Worm (Caenorhabditis elegans): Measurements from ENCODE around the gene sodh-2.

sodh-2 gene

DNA sequence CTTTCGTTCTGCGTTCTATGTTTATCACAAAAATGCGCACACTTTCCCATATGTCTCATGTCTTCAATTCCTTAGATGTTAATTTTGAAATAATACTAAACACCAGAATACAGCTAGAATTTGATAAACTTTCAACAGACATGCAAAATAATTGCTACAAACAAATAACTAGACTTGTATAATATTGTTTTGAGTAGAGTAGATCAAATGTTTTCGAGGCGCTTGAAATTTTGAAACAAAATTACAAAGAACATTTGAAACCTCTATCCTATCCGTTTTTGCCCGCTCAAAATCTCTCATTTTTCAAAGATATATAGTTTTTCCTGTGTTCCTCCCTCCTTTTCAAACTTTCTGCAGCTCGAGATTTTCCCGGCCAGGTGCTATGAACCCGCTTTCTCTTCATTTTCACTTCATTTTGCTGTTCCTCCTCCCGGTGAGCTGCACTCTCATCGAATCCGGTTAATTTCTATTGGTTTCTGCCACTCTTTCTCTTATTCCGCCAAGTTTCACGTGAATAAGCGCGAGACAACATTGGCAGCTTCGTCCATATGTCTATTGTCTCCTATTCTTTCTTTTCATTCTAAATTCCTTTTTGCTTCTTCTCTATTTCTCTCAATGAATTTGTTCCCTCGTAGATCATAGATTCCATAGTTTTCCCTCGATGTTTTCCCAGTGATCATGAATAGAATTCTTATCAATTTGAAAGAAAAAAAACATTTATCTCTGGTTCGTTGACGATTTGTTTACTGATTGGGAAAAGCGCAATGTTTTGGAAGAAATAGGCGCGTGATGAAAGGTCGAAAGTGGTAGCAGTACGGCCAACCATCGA is 30.9 kb upstream of the sodh-2 start (continued):
- peak; percentile 4 for TF ChIP-seq pqm-1 (tag; optimal IDR thresholded peaks at IDR 0.05)
- TF ChIP-seq lin-39 (tag; optimal IDR thresholded peaks at IDR 0.05) = no peak
- no peak for TF ChIP-seq skn-1 (tag; optimal IDR thresholded peaks at IDR 0.05)

DNA sequence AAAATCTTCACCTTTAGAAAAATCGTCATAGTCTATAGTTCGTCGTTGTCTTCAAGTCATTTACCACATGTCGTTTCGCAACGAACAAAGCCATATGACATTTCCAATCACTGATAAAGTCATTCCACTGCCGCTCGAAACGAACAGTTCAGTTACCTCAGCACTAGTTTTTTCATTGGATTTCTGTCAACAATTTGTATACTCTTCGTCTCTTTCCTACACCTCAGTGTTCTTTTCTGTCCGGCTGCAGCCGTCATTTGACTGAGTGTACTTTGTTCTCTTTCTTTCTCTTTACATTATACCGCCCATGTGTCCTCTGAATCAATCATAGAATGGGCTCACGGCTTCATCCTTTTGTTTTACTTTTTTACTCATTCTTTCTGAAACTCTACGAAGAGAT is 30.2 kb upstream of the sodh-2 start:
- TF ChIP-seq jun-1 (tag; optimal IDR thresholded peaks at IDR 0.05) (peak; percentile 16), ceh-28 (tag; optimal IDR thresholded peaks at IDR 0.05) (peak; percentile 2), nfya-1 (tag; optimal IDR thresholded peaks at IDR 0.05; ENCODE audit: insufficient read depth) (peak; percentile 40), nhr-76 (tag; optimal IDR thresholded peaks at IDR 0.05) (no peak), snpc-4 (tag; optimal IDR thresholded peaks at IDR 0.05) (peak; percentile 75), pha-4 (tag; optimal IDR thresholded peaks at IDR 0.05) (peak; percentile 88), fkh-10 (GFP tag; optimal IDR thresholded peaks at IDR 0.05) (no peak), lin-39 (tag; optimal IDR thresholded peaks at IDR 0.05) (peak; percentile 59), mdl-1 (tag; optimal IDR thresholded peaks at IDR 0.05) (no peak), hmg-11 (tag; optimal IDR thresholded peaks at IDR 0.05) (peak; percentile 8), ZK546.5 (tag; optimal IDR thresholded peaks at IDR 0.05) (no peak), R02D3.7 (tag; optimal IDR thresholded peaks at IDR 0.05) (no peak), pqm-1 (tag; optimal IDR thresholded peaks at IDR 0.05) (peak; percentile 34), elt-2 (tag; optimal IDR thresholded peaks at IDR 0.05) (peak; percentile 84), ama-1 (optimal IDR thresholded peaks at IDR 0.05) (peak; percentile 75)

- TF ChIP-seq nhr-25 (tag; optimal IDR thresholded peaks at IDR 0.05) (no peak), mdl-1 (tag; optimal IDR thresholded peaks at IDR 0.05) (no peak), nhr-77 (tag; optimal IDR thresholded peaks at IDR 0.05) (no peak), nhr-237 (tag; optimal IDR thresholded peaks at IDR 0.05) (no peak), R02D3.7 (tag; optimal IDR thresholded peaks at IDR 0.05) (no peak)
Measured at ce11 chrV:11919639-11920038, 28.6 kb upstream of the sodh-2 start.

- TF ChIP-seq mml-1 (tag; optimal IDR thresholded peaks at IDR 0.05) (no peak), tbx-2 (tag; optimal IDR thresholded peaks at IDR 0.05) (no peak), fos-1 (tag; optimal IDR thresholded peaks at IDR 0.05) (no peak), ztf-4 (tag; optimal IDR thresholded peaks at IDR 0.05) (no peak), egl-5 (tag; optimal IDR thresholded peaks at IDR 0.05) (no peak)
Measured at ce11 chrV:11917186-11917585, 26.1 kb upstream of the sodh-2 start, which contains the start of gene R31.2. TSS of gene R31.2 (plus strand) at chrV:11917573.

DNA sequence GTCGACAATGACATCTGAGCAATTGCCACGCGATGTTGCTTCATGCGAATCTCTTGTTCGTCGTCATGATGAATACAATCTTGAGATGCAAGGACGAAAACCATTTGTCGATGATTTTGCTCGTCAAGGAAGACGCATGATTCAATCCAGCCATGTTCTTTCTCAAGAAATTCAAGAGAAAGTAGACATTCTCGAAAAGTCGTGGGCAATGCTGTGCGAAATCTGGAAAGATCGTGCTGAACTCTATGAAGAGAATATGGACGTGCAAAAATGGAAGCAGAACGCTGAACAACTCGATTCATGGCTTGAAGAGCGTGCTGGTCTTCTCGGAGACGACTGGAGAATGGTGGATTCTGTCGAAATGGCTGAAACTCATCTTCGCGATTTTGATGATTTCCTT is 22.2 kb upstream of the sodh-2 start:
- no peak for TF ChIP-seq nhr-12 (tag; optimal IDR thresholded peaks at IDR 0.05)
- no peak for TF ChIP-seq ama-1 (optimal IDR thresholded peaks at IDR 0.05)
- no peak for TF ChIP-seq ceh-82 (tag; optimal IDR thresholded peaks at IDR 0.05)
- no peak for TF ChIP-seq ceh-28 (tag; optimal IDR thresholded peaks at IDR 0.05)
- TF ChIP-seq nhr-67 (tag; optimal IDR thresholded peaks at IDR 0.05) = no peak
- TF ChIP-seq elt-3 (tag; optimal IDR thresholded peaks at IDR 0.05) = no peak
- TF ChIP-seq elt-1 (tag; optimal IDR thresholded peaks at IDR 0.05) = no peak
- no peak for TF ChIP-seq pqm-1 (tag; optimal IDR thresholded peaks at IDR 0.05)
- TF ChIP-seq snpc-4 (tag; optimal IDR thresholded peaks at IDR 0.05) = no peak
- no peak for TF ChIP-seq ceh-16 (tag; optimal IDR thresholded peaks at IDR 0.05)

DNA sequence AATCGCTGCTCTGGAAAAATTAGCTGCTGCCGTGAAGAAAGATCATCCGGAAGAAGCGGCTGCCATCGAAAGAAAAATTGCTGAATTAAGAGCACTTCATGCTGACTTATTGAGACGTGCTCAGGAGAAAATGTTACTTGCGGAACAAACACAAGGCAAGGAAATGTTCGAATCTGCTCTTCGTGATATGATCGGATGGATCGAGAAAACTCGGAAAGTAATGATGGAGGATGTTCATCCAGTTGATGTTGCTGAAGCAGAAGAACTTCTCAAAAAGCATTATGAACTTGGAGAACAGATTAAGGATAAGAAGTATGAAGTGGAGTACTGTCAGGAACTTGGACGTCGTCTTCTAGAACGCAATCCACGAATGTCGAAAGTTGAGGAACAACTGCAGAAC is 14.9 kb upstream of the sodh-2 start:
- TF ChIP-seq mml-1 (tag; optimal IDR thresholded peaks at IDR 0.05) = no peak
- no peak for TF ChIP-seq fkh-10 (GFP tag; optimal IDR thresholded peaks at IDR 0.05)
- no peak for TF ChIP-seq mdl-1 (tag; optimal IDR thresholded peaks at IDR 0.05)
- TF ChIP-seq pqm-1 (tag; optimal IDR thresholded peaks at IDR 0.05) = no peak
- TF ChIP-seq ceh-16 (tag; optimal IDR thresholded peaks at IDR 0.05) = no peak
- no peak for TF ChIP-seq elt-2 (tag; optimal IDR thresholded peaks at IDR 0.05)
- no peak for TF ChIP-seq unc-39 (tag; optimal IDR thresholded peaks at IDR 0.05)
- no peak for TF ChIP-seq nhr-23 (tag; optimal IDR thresholded peaks at IDR 0.05)
- no peak for TF ChIP-seq egl-27 (tag; optimal IDR thresholded peaks at IDR 0.05)
- no peak for TF ChIP-seq sea-2 (GFP tag; optimal IDR thresholded peaks at IDR 0.05)
- no peak for TF ChIP-seq nhr-237 (tag; optimal IDR thresholded peaks at IDR 0.05)
- TF ChIP-seq elt-1 (tag; optimal IDR thresholded peaks at IDR 0.05) = no peak
- no peak for TF ChIP-seq ceh-82 (tag; optimal IDR thresholded peaks at IDR 0.05)
- no peak for TF ChIP-seq fkh-2 (tag; optimal IDR thresholded peaks at IDR 0.05)
- TF ChIP-seq lin-15B (tag; optimal IDR thresholded peaks at IDR 0.05) = no peak
- TF ChIP-seq jun-1 (tag; optimal IDR thresholded peaks at IDR 0.05) = no peak
- TF ChIP-seq eor-1 (tag; optimal IDR thresholded peaks at IDR 0.05) = no peak
- no peak for TF ChIP-seq nhr-28 (tag; optimal IDR thresholded peaks at IDR 0.05)
- no peak for TF ChIP-seq pha-4 (tag; optimal IDR thresholded peaks at IDR 0.05)
